Worm (Caenorhabditis elegans): ENCODE measurements around the gene rom-3.

The rom-3 gene

DNA sequence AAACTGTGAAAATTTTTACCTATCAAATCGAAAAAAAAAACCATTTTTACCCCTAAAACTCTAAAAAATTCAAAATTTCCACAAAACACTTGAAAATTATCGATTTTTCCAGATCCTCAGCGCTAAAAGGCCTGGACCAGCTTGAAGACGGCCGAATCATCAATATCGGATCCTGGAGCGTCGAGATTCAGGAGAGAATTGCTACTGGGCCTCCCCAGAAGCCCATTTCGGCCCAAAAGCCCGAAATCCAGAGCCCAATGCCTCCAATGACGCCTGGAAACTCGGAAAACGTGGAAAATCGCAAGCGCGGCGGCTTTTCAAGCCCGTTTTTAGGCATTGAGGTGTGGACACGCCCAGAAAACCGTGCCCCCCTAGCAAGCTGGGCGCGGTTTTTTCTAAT lies 17.9 kb downstream of the rom-3 start:
- TF ChIP-seq T23F11.4 (GFP tag; optimal IDR thresholded peaks at IDR 0.05) (no peak), tbx-2 (tag; optimal IDR thresholded peaks at IDR 0.05) (no peak), ref-2 (tag; optimal IDR thresholded peaks at IDR 0.05) (no peak), fax-1 (tag; optimal IDR thresholded peaks at IDR 0.05) (no peak)

DNA sequence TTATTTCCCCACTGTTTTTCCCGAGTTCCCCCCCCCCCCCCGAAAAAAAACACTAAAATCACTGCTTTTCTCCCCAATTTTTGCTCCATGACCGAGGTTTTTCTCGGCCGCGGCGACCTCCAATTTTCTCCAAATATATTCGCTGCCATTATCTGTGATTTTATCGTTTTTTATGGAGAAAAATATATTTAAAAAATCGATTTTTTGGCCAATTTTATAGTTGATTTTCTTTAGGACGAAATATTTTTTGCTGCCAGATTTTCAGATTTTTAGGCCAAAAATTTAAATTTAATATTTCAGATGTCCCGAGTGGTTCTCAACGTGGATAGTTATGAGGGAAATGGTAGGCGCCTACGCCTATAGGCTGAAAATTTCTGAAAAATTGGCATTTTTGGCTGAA lies 20.5 kb downstream of the rom-3 start, which contains the start of gene rad-54.B:
Gene rad-54.B (plus strand): TSS at position 301 of the 400 bp plus-strand sequence.
- TF ChIP-seq npax-4 (tag; optimal IDR thresholded peaks at IDR 0.05) (no peak), K02D7.2 (tag; optimal IDR thresholded peaks at IDR 0.05) (no peak), T23F11.4 (GFP tag; optimal IDR thresholded peaks at IDR 0.05) (no peak), hlh-13 (GFP tag; optimal IDR thresholded peaks at IDR 0.05) (no peak), rnt-1 (tag; optimal IDR thresholded peaks at IDR 0.05) (no peak), ceh-14 (tag; optimal IDR thresholded peaks at IDR 0.05) (no peak), syd-9 (tag; optimal IDR thresholded peaks at IDR 0.05) (no peak), C38D4.7 (GFP tag; optimal IDR thresholded peaks at IDR 0.05) (no peak), hlh-15 (tag; optimal IDR thresholded peaks at IDR 0.05) (no peak), tbx-7 (tag; optimal IDR thresholded peaks at IDR 0.05) (no peak), ceh-19 (GFP tag; optimal IDR thresholded peaks at IDR 0.05) (no peak), zip-5 (tag; optimal IDR thresholded peaks at IDR 0.05) (no peak), pqm-1 (tag; optimal IDR thresholded peaks at IDR 0.05) (no peak)

DNA sequence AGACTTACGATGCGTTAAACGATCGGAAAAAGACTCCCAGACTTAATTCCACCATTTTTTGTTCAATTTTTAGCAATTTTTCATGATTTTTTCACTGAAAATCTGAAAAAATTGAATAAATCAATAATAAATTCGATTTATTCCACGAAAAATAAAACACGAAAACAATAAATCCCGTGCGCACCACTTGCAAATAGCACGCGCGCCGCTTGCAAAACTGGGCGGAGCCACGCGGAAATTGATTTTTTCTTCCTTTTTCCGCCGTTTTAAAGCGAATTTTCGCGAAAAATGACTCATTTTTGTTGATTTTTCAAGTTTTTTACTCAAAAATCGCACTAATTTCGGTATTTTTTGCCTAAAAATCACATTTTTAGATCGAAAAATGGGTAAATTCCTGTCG lies 23.5 kb downstream of the rom-3 start, which contains the start of the genes Y116A8C.9 and arf-6:
Gene Y116A8C.9 (minus strand): TSS at position 55 of the 400 bp plus-strand sequence.
Gene arf-6 (plus strand): TSS at position 375 of the 400 bp plus-strand sequence.
- TF ChIP-seq unc-86 (tag; optimal IDR thresholded peaks at IDR 0.05), result peak; percentile 69
- TF ChIP-seq madf-2 (tag; optimal IDR thresholded peaks at IDR 0.05), result peak; percentile 27
- peak; percentile 56 for TF ChIP-seq ceh-2 (tag; optimal IDR thresholded peaks at IDR 0.05)
- peak; percentile 68 for TF ChIP-seq ttx-3 (tag; optimal IDR thresholded peaks at IDR 0.05)
- TF ChIP-seq ama-1 (optimal IDR thresholded peaks at IDR 0.05), result no peak
- TF ChIP-seq ceh-31 (tag; optimal IDR thresholded peaks at IDR 0.05), result peak; percentile 61
- TF ChIP-seq hlh-30 (tag; optimal IDR thresholded peaks at IDR 0.05; ENCODE audit: insufficient read depth), result peak; percentile 48
- peak; percentile 68 for TF ChIP-seq sox-4 (tag; optimal IDR thresholded peaks at IDR 0.05)
- peak; percentile 22 for TF ChIP-seq C08G9.2 (tag; optimal IDR thresholded peaks at IDR 0.05)
- TF ChIP-seq lim-6 (tag; optimal IDR thresholded peaks at IDR 0.05), result peak; percentile 41
- peak; percentile 92 for TF ChIP-seq ceh-48 (tag; optimal IDR thresholded peaks at IDR 0.05)
- TF ChIP-seq Y22D7AL.16 (tag; optimal IDR thresholded peaks at IDR 0.05), result peak; percentile 45
- TF ChIP-seq sdc-2 (tag; optimal IDR thresholded peaks at IDR 0.05), result no peak
- peak; percentile 29 for TF ChIP-seq che-1 (tag; optimal IDR thresholded peaks at IDR 0.05)
- no peak for TF ChIP-seq ceh-30 (tag; optimal IDR thresholded peaks at IDR 0.05)
- peak; percentile 1 for TF ChIP-seq ref-2 (tag; optimal IDR thresholded peaks at IDR 0.05)
- peak; percentile 68 for TF ChIP-seq ceh-19 (GFP tag; optimal IDR thresholded peaks at IDR 0.05)
- TF ChIP-seq npax-4 (tag; optimal IDR thresholded peaks at IDR 0.05), result peak; percentile 6
- TF ChIP-seq unc-3 (GFP tag; conservative IDR thresholded peaks at IDR 0.05), result no peak
- peak; percentile 53 for TF ChIP-seq unc-3 (tag; optimal IDR thresholded peaks at IDR 0.05)
- peak; percentile 53 for TF ChIP-seq pat-9 (tag; optimal IDR thresholded peaks at IDR 0.05)
- peak; percentile 18 for TF ChIP-seq syd-9 (tag; optimal IDR thresholded peaks at IDR 0.05)
- TF ChIP-seq T23F11.4 (GFP tag; optimal IDR thresholded peaks at IDR 0.05), result peak; percentile 54
- peak; percentile 55 for TF ChIP-seq nfya-1 (tag; optimal IDR thresholded peaks at IDR 0.05)
- TF ChIP-seq ceh-34 (tag; optimal IDR thresholded peaks at IDR 0.05), result peak; percentile 59
- TF ChIP-seq gmeb-2 (tag; optimal IDR thresholded peaks at IDR 0.05), result peak; percentile 56
- TF ChIP-seq sox-2 (GFP tag; IDR thresholded peaks at IDR 0.05), result no peak
- no peak for TF ChIP-seq lin-11 (tag; optimal IDR thresholded peaks at IDR 0.05)
- TF ChIP-seq K09A11.1 (tag; optimal IDR thresholded peaks at IDR 0.05; ENCODE audit: insufficient read depth), result peak; percentile 48
- TF ChIP-seq ceh-14 (tag; optimal IDR thresholded peaks at IDR 0.05), result peak; percentile 32
- TF ChIP-seq K02D7.2 (tag; optimal IDR thresholded peaks at IDR 0.05), result peak; percentile 54
- no peak for TF ChIP-seq dve-1 (tag; optimal IDR thresholded peaks at IDR 0.05)
- peak; percentile 58 for TF ChIP-seq unc-42 (tag; optimal IDR thresholded peaks at IDR 0.05)
- TF ChIP-seq rnt-1 (tag; optimal IDR thresholded peaks at IDR 0.05), result peak; percentile 24
- TF ChIP-seq zip-5 (tag; optimal IDR thresholded peaks at IDR 0.05), result peak; percentile 43
- peak; percentile 7 for TF ChIP-seq hlh-13 (GFP tag; optimal IDR thresholded peaks at IDR 0.05)
- peak; percentile 46 for TF ChIP-seq hlh-15 (tag; optimal IDR thresholded peaks at IDR 0.05)
- peak; percentile 22 for TF ChIP-seq hlh-8 (tag; optimal IDR thresholded peaks at IDR 0.05)
- TF ChIP-seq ceh-6 (GFP tag; optimal IDR thresholded peaks at IDR 0.05), result no peak
- peak; percentile 62 for TF ChIP-seq ahr-1 (tag; optimal IDR thresholded peaks at IDR 0.05)
- no peak for TF ChIP-seq ceh-9 (tag; optimal IDR thresholded peaks at IDR 0.05)
- TF ChIP-seq dmd-4 (tag; optimal IDR thresholded peaks at IDR 0.05; ENCODE audit: borderline replicate concordance), result peak; percentile 18

Measured in whole organism, late embryonic.